Comparison of ENCODE assay signal across 2 fruit fly cellular contexts in the genomic region with DNA sequence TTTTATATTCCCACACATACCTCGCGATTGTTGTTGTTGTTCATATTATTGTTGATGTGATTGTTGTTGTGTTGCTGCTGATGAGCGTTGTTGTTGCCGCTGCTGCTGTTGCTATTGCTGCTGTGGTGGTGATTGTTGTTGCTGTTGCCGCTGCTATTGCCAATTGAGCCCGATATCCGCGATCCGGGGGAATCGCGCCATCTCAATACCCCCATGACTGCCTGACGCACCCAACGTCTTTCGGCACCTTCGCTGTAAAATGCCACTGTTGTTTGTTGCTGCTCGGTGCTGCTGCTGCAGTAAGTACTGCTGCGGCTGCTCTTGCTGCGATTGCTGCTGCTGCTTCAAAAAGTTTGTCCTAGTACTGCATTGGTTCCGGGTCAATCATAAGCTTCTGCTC.
TF ChIP-seq lines count a peak whose summit lies in the region.

No protein-coding gene starts in this region.

- no peak for TF ChIP-seq CTCF in whole organism, embryonic (GFP tag; optimal IDR thresholded peaks at IDR 0.05; lab: Kevin White, UChicago)

TF ChIP-seq in whole organism, embryonic, 481 proteins besides CTCF, POLR2A, EP300 and RAD21:
- no peak for TF ChIP-seq CG14014 (GFP tag; IDR thresholded peaks at IDR 0.05; lab: Robert Waterston, UW)
- TF ChIP-seq CG7963 (GFP tag; IDR thresholded peaks at IDR 0.05; lab: Robert Waterston, UW; ENCODE audit: partially characterized antibody), result 0 out of 3 replicates have a peak, but pooled peaks have one; percentile 15
- TF ChIP-seq ro (GFP tag; IDR thresholded peaks at IDR 0.05; lab: Robert Waterston, UW), result no peak
- no peak for TF ChIP-seq CG18619 (GFP tag; optimal IDR thresholded peaks at IDR 0.05; lab: Kevin White, UChicago)
- TF ChIP-seq Optix (GFP tag; IDR thresholded peaks at IDR 0.05; lab: Robert Waterston, UW), result peak; percentile 27; the same call in 1 of the 3 replicates
- peak; percentile 85 for TF ChIP-seq CG4360 (GFP tag; IDR thresholded peaks at IDR 0.05; lab: Robert Waterston, UW)
- 0 out of 2 replicates have a peak, but pooled peaks have one; percentile 16 for TF ChIP-seq amos (GFP tag; IDR thresholded peaks at IDR 0.05; lab: Robert Waterston, UW; ENCODE audit: partially characterized antibody)
- no peak for TF ChIP-seq CG15011 (GFP tag; optimal IDR thresholded peaks at IDR 0.05; lab: Kevin White, UChicago)
- no peak for TF ChIP-seq Hmx (GFP tag; optimal IDR thresholded peaks at IDR 0.05; lab: Kevin White, UChicago)
- 0 out of 2 replicates have a peak, but pooled peaks have one; percentile 21 for TF ChIP-seq HLH3B (GFP tag; IDR thresholded peaks at IDR 0.05; lab: Robert Waterston, UW)
- no peak for TF ChIP-seq Scr (GFP tag; IDR thresholded peaks at IDR 0.05; lab: Robert Waterston, UW; ENCODE audit: partially characterized antibody)
- TF ChIP-seq CG34376 (GFP tag; optimal IDR thresholded peaks at IDR 0.05; lab: Kevin White, UChicago), result no peak
- TF ChIP-seq Med (GFP tag; lab: Kevin White, UChicago), result peak; percentile 65
- TF ChIP-seq inv (GFP tag; IDR thresholded peaks at IDR 0.05; lab: Robert Waterston, UW; ENCODE audit: partially characterized antibody), result no peak
- no peak for TF ChIP-seq Ravus (GFP tag; IDR thresholded peaks at IDR 0.05; lab: Robert Waterston, UW)
- TF ChIP-seq Dfd (GFP tag; optimal IDR thresholded peaks at IDR 0.05; lab: Kevin White, UChicago), result peak in 1 of 2 experiments; percentile 57
- TF ChIP-seq CG6791 (GFP tag; IDR thresholded peaks at IDR 0.05; lab: Robert Waterston, UW; ENCODE audit: partially characterized antibody), result 0 out of 3 replicates have a peak, but pooled peaks have one; percentile 12
- no peak for TF ChIP-seq CG8089 (GFP tag; optimal IDR thresholded peaks at IDR 0.05; lab: Kevin White, UChicago)
- TF ChIP-seq pan (optimal IDR thresholded peaks at IDR 0.05; lab: Kevin White, UChicago), result no peak
- TF ChIP-seq pan (GFP tag; optimal IDR thresholded peaks at IDR 0.05 in 1 of 2, IDR thresholded peaks at IDR 0.05 in 1 of 2), result no peak
- TF ChIP-seq HLH54F (GFP tag; optimal IDR thresholded peaks at IDR 0.05; lab: Kevin White, UChicago), result no peak
- TF ChIP-seq croc (GFP tag; conservative IDR thresholded peaks at IDR 0.05; lab: Robert Waterston, UW), result no peak

TF ChIP-seq in whole organism, wandering third instar larva, 38 proteins besides CTCF, POLR2A, EP300 and RAD21:
- TF ChIP-seq fru (GFP tag; optimal IDR thresholded peaks at IDR 0.05; lab: Kevin White, UChicago) (no peak), Dfd (GFP tag; optimal IDR thresholded peaks at IDR 0.05; lab: Kevin White, UChicago) (peak; percentile 47)
